Fruit fly (Drosophila melanogaster) whole organism, embryonic: ENCODE measurements around the gene gl.

Experiments used
- CG1024 ChIP-seq: fragments of 200-800 bp; sonication (Bioruptor generic); IDR thresholded peaks from 2 replicates; pipeline ENCODE4 v1.3.6; 2022; ENCODE audit warnings: missing biosample characterization, missing genetic modification characterization
- CG10321 ChIP-seq: fragments of 200-800 bp; sonication (Bioruptor generic); IDR thresholded peaks from 2 replicates; pipeline ENCODE4 v1.3.6; 2022; ENCODE audit warnings: missing biosample characterization, missing genetic modification characterization
- CG11247 ChIP-seq: fragments of 200-800 bp; sonication (Bioruptor generic); IDR thresholded peaks from 2 replicates; pipeline ENCODE4 v1.3.6; 2022; ENCODE audit warnings: missing biosample characterization, missing genetic modification characterization
- CG11696 ChIP-seq: fragments of 200-800 bp; sonication (Bioruptor generic); IDR thresholded peaks from 2 replicates; pipeline ENCODE4 v1.3.6; 2022; ENCODE audit warnings: missing biosample characterization, missing genetic modification characterization
- CG12071 ChIP-seq: fragments of 200-800 bp; sonication (Bioruptor generic); optimal IDR thresholded peaks from 3 replicates; lab custom pipeline; 2018; ENCODE audit warnings: missing biosample characterization, mild to moderate bottlenecking, missing genetic modification characterization
- CG15073 ChIP-seq: fragments of 200-800 bp; sonication (Bioruptor generic); optimal IDR thresholded peaks from 2 replicates; lab custom pipeline; 2016; ENCODE audit warnings: missing biosample characterization, missing genetic modification characterization
- CG1603 ChIP-seq: fragments of 200-800 bp; sonication (Bioruptor generic); optimal IDR thresholded peaks from 2 replicates; lab custom pipeline; 2019; ENCODE audit warnings: missing biosample characterization, mild to moderate bottlenecking, missing genetic modification characterization, moderate library complexity
- CG17385 ChIP-seq: fragments of 200-800 bp; sonication (Bioruptor generic); optimal IDR thresholded peaks from 3 replicates; lab custom pipeline; 2018; ENCODE audit warnings: missing biosample characterization, mild to moderate bottlenecking, missing genetic modification characterization
- CG17612 ChIP-seq: fragments of 200-800 bp; sonication (Bioruptor generic); IDR thresholded peaks from 2 replicates; pipeline ENCODE4 v1.3.6; 2022; ENCODE audit warnings: missing biosample characterization, missing genetic modification characterization
- CG2116 ChIP-seq: fragments of 200-800 bp; sonication (Bioruptor generic); optimal IDR thresholded peaks from 3 replicates; lab custom pipeline; 2018; ENCODE audit warnings: missing biosample characterization, mild to moderate bottlenecking, missing genetic modification characterization
- CG3281 ChIP-seq: fragments of 200-800 bp; sonication (Bioruptor generic); optimal IDR thresholded peaks from 3 replicates; lab custom pipeline; 2017; ENCODE audit warnings: missing biosample characterization, mild to moderate bottlenecking, missing genetic modification characterization
- CG42726 ChIP-seq: fragments of 200-800 bp; sonication (Bioruptor generic); IDR thresholded peaks from 2 replicates; pipeline ENCODE4 v1.3.6; 2022; ENCODE audit warnings: missing biosample characterization, missing genetic modification characterization; ENCODE audit not compliant: partially characterized antibody
- CG5245 ChIP-seq: fragments of 200-800 bp; sonication (Bioruptor generic); optimal IDR thresholded peaks from 3 replicates; lab custom pipeline; 2016; ENCODE audit warnings: missing biosample characterization, missing genetic modification characterization
- CG6854 ChIP-seq: fragments of 200-800 bp; sonication (Bioruptor generic); optimal IDR thresholded peaks from 3 replicates; lab custom pipeline; 2017; ENCODE audit warnings: missing biosample characterization, mild to moderate bottlenecking, missing genetic modification characterization
- CG7372 ChIP-seq: fragments of 200-800 bp; sonication (Bioruptor generic); IDR thresholded peaks from 2 replicates; pipeline ENCODE4 v1.3.6; 2022; ENCODE audit warnings: missing biosample characterization, missing genetic modification characterization
- CG8281 ChIP-seq: fragments of 200-800 bp; sonication (Bioruptor generic); optimal IDR thresholded peaks from 2 replicates; lab custom pipeline; 2018; ENCODE audit warnings: missing biosample characterization, mild to moderate bottlenecking, missing genetic modification characterization, moderate library complexity
- CG9609 ChIP-seq: fragments of 200-800 bp; sonication (Bioruptor generic); optimal IDR thresholded peaks from 3 replicates; lab custom pipeline; 2016; ENCODE audit warnings: missing biosample characterization, missing genetic modification characterization
- CG9817 ChIP-seq: fragments of 200-800 bp; sonication (Bioruptor generic); optimal IDR thresholded peaks from 2 replicates; lab custom pipeline; 2018; ENCODE audit warnings: missing biosample characterization, mild to moderate bottlenecking, missing genetic modification characterization, moderate library complexity
- Deaf1 ChIP-seq: fragments of 200-800 bp; optimal IDR thresholded peaks from 3 replicates; lab custom pipeline; 2019; ENCODE audit warnings: missing biosample characterization, mild to moderate bottlenecking, missing genetic modification characterization, moderate library complexity
- Dfd ChIP-seq, 2 experiments: fragments of >200 bp; optimal IDR thresholded peaks; 2 replicates each; lab custom pipeline; 2017; ENCODE audit warnings: missing biosample characterization in 2 of 2, missing genetic modification characterization in 2 of 2
- Eip74EF ChIP-seq, 2 experiments: fragments of 200-800 bp in 1 of 2; fragments of >200 bp in 1 of 2; sonication (Bioruptor generic) in 1 of 2; optimal IDR thresholded peaks; 2 replicates each; lab custom pipeline; 2017 to 2019; ENCODE audit warnings: missing biosample characterization in 2 of 2, missing genetic modification characterization in 2 of 2, mild to moderate bottlenecking in 1 of 2, moderate library complexity in 1 of 2
- Ets65A ChIP-seq: fragments of 200-800 bp; sonication (Bioruptor generic); peaks from one replicate; lab custom pipeline; 2016; ENCODE audit warnings: missing biosample characterization, missing genetic modification characterization
- Gsc ChIP-seq: fragments of 200-800 bp; sonication (Bioruptor generic); IDR thresholded peaks from 2 replicates; pipeline ENCODE4 v1.3.6; 2022; ENCODE audit warnings: missing biosample characterization, missing genetic modification characterization
- HHEX ChIP-seq: fragments of 200-800 bp; sonication (Bioruptor generic); optimal IDR thresholded peaks from 3 replicates; lab custom pipeline; 2017; ENCODE audit warnings: missing biosample characterization, mild to moderate bottlenecking, missing genetic modification characterization, missing genetic modification reagents
- HLH3B ChIP-seq: fragments of 200-800 bp; sonication (Bioruptor generic); IDR thresholded peaks from 2 replicates; pipeline ENCODE4 v1.3.6; 2022; ENCODE audit warnings: missing biosample characterization, missing genetic modification characterization
- HLH54F ChIP-seq: fragments of 200-800 bp; sonication (Bioruptor generic); optimal IDR thresholded peaks from 3 replicates; lab custom pipeline; 2016; ENCODE audit warnings: missing biosample characterization, missing genetic modification characterization
- HmgZ ChIP-seq: fragments of 200-800 bp; sonication (Bioruptor generic); optimal IDR thresholded peaks from 2 replicates; lab custom pipeline; 2018; ENCODE audit warnings: missing biosample characterization, mild to moderate bottlenecking, missing genetic modification characterization
- MTF-1 ChIP-seq: fragments of 200-800 bp; sonication (Bioruptor generic); optimal IDR thresholded peaks from 2 replicates; lab custom pipeline; 2018; ENCODE audit warnings: missing biosample characterization, mild to moderate bottlenecking, missing genetic modification characterization, borderline replicate concordance
- NC2α ChIP-seq: fragments of 200-800 bp; sonication (Bioruptor generic); optimal IDR thresholded peaks from 2 replicates; lab custom pipeline; 2016; ENCODE audit warnings: missing biosample characterization, missing genetic modification characterization
- Nf-YC ChIP-seq: fragments of 200-800 bp; optimal IDR thresholded peaks from 3 replicates; lab custom pipeline; 2019; ENCODE audit warnings: missing biosample characterization, mild to moderate bottlenecking, missing genetic modification characterization, moderate library complexity
- Opbp ChIP-seq: fragments of 200-800 bp; sonication (Bioruptor generic); IDR thresholded peaks from 3 replicates; pipeline ENCODE4 v1.3.6; 2022; ENCODE audit warnings: missing biosample characterization, missing genetic modification characterization; ENCODE audit not compliant: partially characterized antibody
- Spps ChIP-seq: fragments of 200-800 bp; sonication (Bioruptor generic); optimal IDR thresholded peaks from 2 replicates; lab custom pipeline; 2018; ENCODE audit warnings: missing biosample characterization, mild to moderate bottlenecking, missing genetic modification characterization
- Taf1 ChIP-seq: fragments of 200-800 bp; sonication (Bioruptor generic); IDR thresholded peaks from 2 replicates; pipeline ENCODE4 v1.3.6; 2022; ENCODE audit warnings: missing biosample characterization, missing genetic modification characterization
- Tbp ChIP-seq: fragments of >200 bp; optimal IDR thresholded peaks from 2 replicates; lab custom pipeline; 2018; ENCODE audit warnings: missing biosample characterization, missing genetic modification characterization
- abd-A ChIP-seq: fragments of 200-800 bp; sonication (Bioruptor generic); optimal IDR thresholded peaks from 3 replicates; lab custom pipeline; 2019; ENCODE audit warnings: missing biosample characterization, mild to moderate bottlenecking, missing genetic modification characterization, moderate library complexity
- ato ChIP-seq: fragments of 200-800 bp; sonication (Bioruptor generic); IDR thresholded peaks from 2 replicates; pipeline ENCODE4 v1.3.6; 2022; ENCODE audit warnings: missing biosample characterization, missing genetic modification characterization; ENCODE audit not compliant: partially characterized antibody
- btn ChIP-seq: fragments of 200-800 bp; sonication (Bioruptor generic); optimal IDR thresholded peaks from 2 replicates; lab custom pipeline; 2016; ENCODE audit warnings: missing biosample characterization, missing genetic modification characterization
- cg ChIP-seq: fragments of 200-800 bp; sonication (Bioruptor generic); optimal IDR thresholded peaks from 3 replicates; lab custom pipeline; 2019; ENCODE audit warnings: missing biosample characterization, mild to moderate bottlenecking, missing genetic modification characterization, moderate library complexity
- crol ChIP-seq: fragments of 200-800 bp; sonication (Bioruptor generic); IDR thresholded peaks from 2 replicates; pipeline ENCODE4 v1.3.6; 2022; ENCODE audit warnings: missing biosample characterization, missing genetic modification characterization
- disco-r ChIP-seq: fragments of 200-800 bp; sonication (Bioruptor generic); optimal IDR thresholded peaks from 2 replicates; lab custom pipeline; 2016; ENCODE audit warnings: missing biosample characterization, missing genetic modification characterization
- ewg ChIP-seq: fragments of 200-800 bp; sonication (Bioruptor generic); optimal IDR thresholded peaks from 3 replicates; lab custom pipeline; 2017; ENCODE audit warnings: mild to moderate bottlenecking, missing biosample characterization, missing genetic modification reagents, missing genetic modification characterization
- ham ChIP-seq: fragments of 200-800 bp; sonication (Bioruptor generic); IDR thresholded peaks from 2 replicates; pipeline ENCODE4 v1.3.6; 2022; ENCODE audit warnings: missing biosample characterization, missing genetic modification characterization
- maf-S ChIP-seq: fragments of 200-800 bp; sonication (Bioruptor generic); optimal IDR thresholded peaks from 2 replicates; lab custom pipeline; 2016; ENCODE audit warnings: missing biosample characterization, missing genetic modification characterization
- odd ChIP-seq: fragments of 200-800 bp; sonication (Bioruptor generic); optimal IDR thresholded peaks from 2 replicates; lab custom pipeline; 2017; ENCODE audit warnings: missing biosample characterization, mild to moderate bottlenecking, missing genetic modification characterization
- otp ChIP-seq: fragments of 200-800 bp; sonication (Bioruptor generic); IDR thresholded peaks from 3 replicates; pipeline ENCODE4, ENCODE4 v1.3.6; 2022; ENCODE audit warnings: missing biosample characterization, missing genetic modification characterization
- pb ChIP-seq: fragments of 200-800 bp; sonication (Bioruptor generic); optimal IDR thresholded peaks from 3 replicates; lab custom pipeline; 2016; ENCODE audit warnings: missing biosample characterization, missing genetic modification characterization
- pita ChIP-seq: fragments of 200-800 bp; sonication (Bioruptor generic); optimal IDR thresholded peaks from 2 replicates; lab custom pipeline; 2017; ENCODE audit warnings: missing biosample characterization, mild to moderate bottlenecking, missing genetic modification characterization
- pros ChIP-seq: fragments of 200-800 bp; sonication (Bioruptor generic); optimal IDR thresholded peaks from 3 replicates; lab custom pipeline; 2019; ENCODE audit warnings: missing biosample characterization, mild to moderate bottlenecking, missing genetic modification characterization, moderate library complexity
- sim ChIP-seq: fragments of 200-800 bp; sonication (Bioruptor generic); IDR thresholded peaks from 2 replicates; pipeline ENCODE4 v1.3.6; 2022; ENCODE audit warnings: missing biosample characterization, missing genetic modification characterization
- zen ChIP-seq: fragments of 200-800 bp; sonication (Bioruptor generic); optimal IDR thresholded peaks from 3 replicates; lab custom pipeline; 2018; ENCODE audit warnings: missing biosample characterization, mild to moderate bottlenecking, missing genetic modification characterization, moderate library complexity
- zfh2 ChIP-seq: fragments of 200-800 bp; sonication (Bioruptor generic); optimal IDR thresholded peaks from 2 replicates; lab custom pipeline; 2016; ENCODE audit warnings: missing biosample characterization, missing genetic modification characterization

Gene gl

DNA sequence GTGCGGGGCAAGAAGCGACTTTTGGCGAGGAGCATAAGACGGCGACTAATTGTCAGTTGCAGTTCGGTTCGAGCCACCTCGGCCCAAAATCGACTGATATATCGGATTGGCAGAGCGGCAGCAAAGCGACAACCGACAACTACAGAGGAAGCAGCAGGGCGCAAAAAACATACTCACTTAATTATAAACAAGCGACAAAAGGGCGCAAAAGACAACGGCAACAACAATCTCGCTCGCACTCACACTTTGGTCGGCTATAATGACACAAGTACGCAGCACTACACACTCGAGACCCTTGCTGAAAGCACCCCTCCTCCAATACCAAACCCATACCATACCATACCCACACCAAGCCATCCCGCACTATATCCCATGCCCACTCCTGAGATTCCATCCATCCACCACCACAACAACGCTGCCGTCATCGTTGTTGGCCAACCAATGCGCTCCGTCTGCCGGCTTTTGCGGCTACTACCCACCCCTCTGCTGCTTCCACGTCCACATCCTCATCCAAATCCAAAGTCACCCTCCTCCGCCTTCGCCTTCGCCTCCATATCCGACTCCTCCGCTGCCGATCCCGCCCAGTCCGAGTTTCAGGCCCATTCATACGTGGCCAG lies at the start of gene gl:
TSS of gene gl (minus strand) at position 51 of the 617 bp plus-strand sequence.
- TF ChIP-seq CG10321 (GFP tag; lab: Robert Waterston, UW) (no peak), HLH54F (GFP tag; lab: Kevin White, UChicago) (no peak), btn (GFP tag; lab: Kevin White, UChicago) (no peak), CG6854 (GFP tag; lab: Kevin White, UChicago) (no peak), CG2116 (GFP tag; lab: Kevin White, UChicago) (no peak), CG17612 (no peak), CG7372 (no peak), zen (tag; lab: Kevin White, UChicago) (no peak), CG8281 (tag; lab: Kevin White, UChicago) (no peak), CG1603 (tag; lab: Kevin White, UChicago) (no peak), NC2α (GFP tag; lab: Kevin White, UChicago) (no peak), CG9817 (tag; lab: Kevin White, UChicago) (no peak), Gsc (GFP tag; lab: Robert Waterston, UW) (no peak), sim (GFP tag; lab: Robert Waterston, UW) (no peak), CG11247 (GFP tag; lab: Robert Waterston, UW) (no peak), HLH3B (GFP tag; lab: Robert Waterston, UW) (no peak), ewg (no peak), abd-A (tag; lab: Kevin White, UChicago) (no peak), pita (GFP tag; lab: Kevin White, UChicago) (no peak), MTF-1 (GFP tag; lab: Kevin White, UChicago) (no peak), Nf-YC (peak; percentile 95), CG3281 (no peak), Spps (tag; lab: Kevin White, UChicago) (no peak), CG42726 (GFP tag; lab: Robert Waterston, UW) (0 out of 2 replicates have a peak, but pooled peaks have one; percentile 11), pb (no peak), cg (GFP tag; lab: Kevin White, UChicago) (peak; percentile 24), disco-r (no peak), Ets65A (GFP tag; lab: Kevin White, UChicago) (peak; percentile 56), ham (GFP tag; lab: Robert Waterston, UW) (no peak), otp (GFP tag; lab: Robert Waterston, UW) (no peak), pros (peak; percentile 23), Tbp (GFP tag; lab: Kevin White, UChicago) (no peak), zfh2 (no peak), CG17385 (no peak), CG15073 (GFP tag; lab: Kevin White, UChicago) (no peak), Opbp (GFP tag; lab: Robert Waterston, UW) (0 out of 3 replicates have a peak, but pooled peaks have one; percentile 8), HmgZ (tag; lab: Kevin White, UChicago) (no peak), CG12071 (GFP tag; lab: Kevin White, UChicago) (no peak), ato (no peak), Taf1 (GFP tag; lab: Robert Waterston, UW) (no peak), maf-S (GFP tag; lab: Kevin White, UChicago) (no peak), crol (GFP tag; lab: Robert Waterston, UW) (peak; percentile 60), CG11696 (GFP tag; lab: Robert Waterston, UW) (no peak), CG9609 (GFP tag; lab: Kevin White, UChicago) (no peak), Eip74EF (GFP tag; optimal IDR thresholded peaks at IDR 0.05; lab: Kevin White, UChicago) (no peak), CG5245 (GFP tag; lab: Kevin White, UChicago) (no peak), HHEX (GFP tag; lab: Kevin White, UChicago) (no peak), odd (no peak), Deaf1 (tag; lab: Kevin White, UChicago) (no peak), Dfd (GFP tag; optimal IDR thresholded peaks at IDR 0.05; lab: Kevin White, UChicago) (no peak), CG1024 (no peak)
